Fruit fly (Drosophila melanogaster): ENCODE data around the gene CG14075.

Gene CG14075

DNA sequence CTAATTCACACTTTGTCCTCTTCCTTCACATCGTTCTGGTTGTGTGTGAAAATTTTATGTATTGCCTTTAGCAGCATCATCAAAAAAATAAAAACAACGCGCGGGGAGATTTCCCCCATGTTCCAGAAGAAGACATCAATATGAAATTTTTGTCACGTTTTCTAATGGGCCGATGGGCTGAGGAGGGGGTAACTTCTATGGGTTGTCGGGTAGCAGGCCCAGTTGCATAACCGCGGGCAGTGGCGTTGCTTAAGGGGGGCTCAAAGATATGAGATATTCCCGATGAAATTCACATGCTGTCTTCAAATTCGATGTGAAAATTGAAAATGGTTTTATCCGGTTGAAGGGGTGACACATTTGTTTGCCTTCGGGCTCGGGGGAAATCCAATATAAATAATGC, 33.7 kb downstream of the CG14075 start (continued):
- TF ChIP-seq CG18262 (tag; optimal IDR thresholded peaks at IDR 0.05) (no peak), NfI (GFP tag; optimal IDR thresholded peaks at IDR 0.05) (no peak), prd (optimal IDR thresholded peaks at IDR 0.05) (no peak), prd (GFP tag; IDR thresholded peaks at IDR 0.05) (0 out of 3 replicates have a peak, but pooled peaks have one; percentile 11), MBD-R2 (GFP tag; IDR thresholded peaks at IDR 0.05) (no peak), sob (GFP tag; IDR thresholded peaks at IDR 0.05) (no peak), CG2199 (GFP tag; IDR thresholded peaks at IDR 0.05) (0 out of 3 replicates have a peak, but pooled peaks have one; percentile 44), CG12155 (GFP tag; optimal IDR thresholded peaks at IDR 0.05) (no peak), CG10321 (GFP tag; IDR thresholded peaks at IDR 0.05) (no peak), her (GFP tag; optimal IDR thresholded peaks at IDR 0.05) (no peak), CG7357 (GFP tag; IDR thresholded peaks at IDR 0.05) (no peak), CG3726 (GFP tag; IDR thresholded peaks at IDR 0.05) (no peak), ab (GFP tag; optimal IDR thresholded peaks at IDR 0.05) (no peak), row (GFP tag; IDR thresholded peaks at IDR 0.05) (peak; percentile 36; the same call in 2 of the 3 replicates), ranshi (GFP tag; IDR thresholded peaks at IDR 0.05) (peak; percentile 23; the same call in 1 of the 2 replicates), CG6813 (GFP tag; optimal IDR thresholded peaks at IDR 0.05) (no peak), CG17612 (GFP tag; IDR thresholded peaks at IDR 0.05) (no peak), vvl (GFP tag; IDR thresholded peaks at IDR 0.05) (peak; percentile 51), CG12236 (GFP tag; optimal IDR thresholded peaks at IDR 0.05) (no peak), lmd (GFP tag; IDR thresholded peaks at IDR 0.05) (peak; percentile 23; the same call in 1 of the 2 replicates), CrebB (tag; optimal IDR thresholded peaks at IDR 0.05) (no peak), kni (GFP tag; optimal IDR thresholded peaks at IDR 0.05) (no peak), CG13894 (tag; optimal IDR thresholded peaks at IDR 0.05) (no peak), CG17186 (GFP tag; optimal IDR thresholded peaks at IDR 0.05) (no peak), ham (GFP tag; IDR thresholded peaks at IDR 0.05) (no peak), HHEX (GFP tag; optimal IDR thresholded peaks at IDR 0.05) (peak; percentile 10), CG1529 (GFP tag; optimal IDR thresholded peaks at IDR 0.05) (peak; percentile 40), crol (GFP tag; IDR thresholded peaks at IDR 0.05) (peak; percentile 77), br (optimal IDR thresholded peaks at IDR 0.05) (no peak), trh (GFP tag; optimal IDR thresholded peaks at IDR 0.05) (no peak), tll (GFP tag; optimal IDR thresholded peaks at IDR 0.05) (no peak), CG12769 (tag; optimal IDR thresholded peaks at IDR 0.05) (peak; percentile 80), Ravus (GFP tag; IDR thresholded peaks at IDR 0.05) (no peak), CG11093 (GFP tag; IDR thresholded peaks at IDR 0.05) (no peak), CG17328 (GFP tag; IDR thresholded peaks at IDR 0.05) (no peak), CG9727 (GFP tag; optimal IDR thresholded peaks at IDR 0.05) (no peak), Ets65A (GFP tag) (peak; percentile 69), CG9932 (GFP tag; IDR thresholded peaks at IDR 0.05) (peak; percentile 49), Abd-B (GFP tag; optimal IDR thresholded peaks at IDR 0.05) (no peak), cas (GFP tag; IDR thresholded peaks at IDR 0.05) (no peak), Sry-β (GFP tag; optimal IDR thresholded peaks at IDR 0.05) (no peak), CG10431 (GFP tag; optimal IDR thresholded peaks at IDR 0.05) (no peak), Dfd (GFP tag; optimal IDR thresholded peaks at IDR 0.05) (no peak), ato (GFP tag; IDR thresholded peaks at IDR 0.05; ENCODE audit: partially characterized antibody) (no peak), CG4424 (GFP tag; optimal IDR thresholded peaks at IDR 0.05) (peak; percentile 8), luna (GFP tag; optimal IDR thresholded peaks at IDR 0.05) (no peak), al (GFP tag; IDR thresholded peaks at IDR 0.05) (0 out of 2 replicates have a peak, but pooled peaks have one; percentile 16), CG6175 (GFP tag; IDR thresholded peaks at IDR 0.05) (no peak), inv (GFP tag; IDR thresholded peaks at IDR 0.05; ENCODE audit: partially characterized antibody) (no peak), Hr78 (GFP tag; optimal IDR thresholded peaks at IDR 0.05) (no peak), CG2116 (GFP tag; optimal IDR thresholded peaks at IDR 0.05) (no peak), Sox100B (GFP tag; optimal IDR thresholded peaks at IDR 0.05) (no peak)
